Fruit fly (Drosophila melanogaster) whole organism, wandering third instar larva: ENCODE results near the gene CG9173.

Experiments
- Dfd ChIP-seq: fragments of >200 bp; optimal IDR thresholded peaks from 2 replicates; lab custom pipeline; 2017; ENCODE audit warnings: missing biosample characterization, missing genetic modification characterization
- Dif ChIP-seq: fragments of 200-275, 200-300 bp; sonication (Bioruptor generic); optimal IDR thresholded peaks from 2 replicates; lab custom pipeline; 2018; ENCODE audit warnings: missing biosample characterization, missing genetic modification characterization; ENCODE audit not compliant: partially characterized antibody
- Hr78 ChIP-seq: fragments of >200 bp; optimal IDR thresholded peaks from 2 replicates; lab custom pipeline; 2017; ENCODE audit warnings: missing biosample characterization, missing genetic modification characterization
- dmrt93B ChIP-seq: fragments of 200-800 bp; sonication (Bioruptor generic); optimal IDR thresholded peaks from 2 replicates; lab custom pipeline; 2018; ENCODE audit warnings: missing biosample characterization, mild to moderate bottlenecking, missing genetic modification characterization
- fru ChIP-seq: fragments of 200-800 bp; sonication (Bioruptor generic); optimal IDR thresholded peaks from 3 replicates; lab custom pipeline; 2016; ENCODE audit warnings: missing biosample characterization, mild to moderate bottlenecking, missing genetic modification characterization
- pan ChIP-seq: fragments of >200 bp; optimal IDR thresholded peaks from 2 replicates; lab custom pipeline; 2017

dm6 chr3L:1450940-1451339 lies 27.7 kb upstream of the CG9173 start:
- no peak for TF ChIP-seq dmrt93B (GFP tag; lab: Kevin White, UChicago)
- TF ChIP-seq Hr78 (GFP tag; lab: Kevin White, UChicago): no peak
- no peak for TF ChIP-seq pan (lab: Kevin White, UChicago)
- TF ChIP-seq Dif (GFP tag; lab: Kevin White, UChicago): no peak
- peak; percentile 11 for TF ChIP-seq fru (GFP tag; lab: Kevin White, UChicago)
- no peak for TF ChIP-seq Dfd (GFP tag; lab: Kevin White, UChicago)
